Worm (Caenorhabditis elegans): ENCODE measurements around the gene cfp-1.

The cfp-1 gene

ce11 chrIV:14072011-14072649 lies 5.1 kb upstream of the cfp-1 start:
- TF ChIP-seq lsy-2 (tag; optimal IDR thresholded peaks at IDR 0.05): no peak
- TF ChIP-seq snpc-1.2 (GFP tag; IDR thresholded peaks at IDR 0.05): no peak; the same call in 1 of the 2 replicates
- no peak for TF ChIP-seq Y105C5A.15 (GFP tag; IDR thresholded peaks at IDR 0.05)
- no peak for TF ChIP-seq nhr-42 (GFP tag; IDR thresholded peaks at IDR 0.05)
- no peak for TF ChIP-seq daf-19 (GFP tag; conservative IDR thresholded peaks at IDR 0.05)
- TF ChIP-seq attf-4 (tag; optimal IDR thresholded peaks at IDR 0.05): no peak
- TF ChIP-seq F10B5.3 (tag; optimal IDR thresholded peaks at IDR 0.05): no peak
- no peak for TF ChIP-seq ztf-7 (tag; optimal IDR thresholded peaks at IDR 0.05)
- no peak for TF ChIP-seq skn-1 (tag; optimal IDR thresholded peaks at IDR 0.05)
- TF ChIP-seq lin-38 (GFP tag; IDR thresholded peaks at IDR 0.05): peak; percentile 36
- TF ChIP-seq T26A8.4 (GFP tag; IDR thresholded peaks at IDR 0.05): peak; percentile 34; the same call in 1 of the 2 replicates
- no peak for TF ChIP-seq dmd-9 (GFP tag; IDR thresholded peaks at IDR 0.05)
- TF ChIP-seq jun-1 (tag; optimal IDR thresholded peaks at IDR 0.05): no peak
- TF ChIP-seq rbr-2 (tag; optimal IDR thresholded peaks at IDR 0.05): no peak
- no peak for TF ChIP-seq nhr-77 (tag; optimal IDR thresholded peaks at IDR 0.05)
- TF ChIP-seq madf-9 (GFP tag; conservative IDR thresholded peaks at IDR 0.05): no peak
- no peak for TF ChIP-seq mxl-2 (GFP tag; conservative IDR thresholded peaks at IDR 0.05)
- TF ChIP-seq nhr-102 (tag; optimal IDR thresholded peaks at IDR 0.05): no peak
- no peak for TF ChIP-seq dmd-6 (GFP tag; IDR thresholded peaks at IDR 0.05)
- TF ChIP-seq mxl-3 (GFP tag; optimal IDR thresholded peaks at IDR 0.05): no peak
- TF ChIP-seq ces-1 (GFP tag; optimal IDR thresholded peaks at IDR 0.05): no peak
- TF ChIP-seq ceh-32 (tag; optimal IDR thresholded peaks at IDR 0.05; ENCODE audit: poor library complexity): no peak
- no peak for TF ChIP-seq egl-43 (GFP tag; IDR thresholded peaks at IDR 0.05)
- no peak for TF ChIP-seq D1046.2 (GFP tag; IDR thresholded peaks at IDR 0.05)
- no peak for TF ChIP-seq spr-3 (GFP tag; optimal IDR thresholded peaks at IDR 0.05)
- TF ChIP-seq ceh-82 (tag; optimal IDR thresholded peaks at IDR 0.05): no peak
- TF ChIP-seq lin-15B (tag; optimal IDR thresholded peaks at IDR 0.05): no peak
- no peak for TF ChIP-seq zag-1 (tag; optimal IDR thresholded peaks at IDR 0.05)
- TF ChIP-seq tag-97 (GFP tag; IDR thresholded peaks at IDR 0.05): no peak
- peak; percentile 84 for TF ChIP-seq set-16 (GFP tag; IDR thresholded peaks at IDR 0.05)
- TF ChIP-seq nhr-28 (tag; optimal IDR thresholded peaks at IDR 0.05): no peak
- TF ChIP-seq nhr-10 (tag; optimal IDR thresholded peaks at IDR 0.05): no peak
- TF ChIP-seq ZK337.2 (GFP tag; IDR thresholded peaks at IDR 0.05): no peak
- no peak for TF ChIP-seq lin-29 (GFP tag; IDR thresholded peaks at IDR 0.05)
- no peak for TF ChIP-seq ceh-62 (tag; optimal IDR thresholded peaks at IDR 0.05)
- no peak for TF ChIP-seq lin-39 (tag; optimal IDR thresholded peaks at IDR 0.05)
- no peak for TF ChIP-seq ztf-11 (tag; optimal IDR thresholded peaks at IDR 0.05)
- TF ChIP-seq nhr-111 (GFP tag; optimal IDR thresholded peaks at IDR 0.05): no peak
- peak; percentile 28; the same call in 1 of the 2 replicates for TF ChIP-seq pha-4 (GFP tag; IDR thresholded peaks at IDR 0.05)
- TF ChIP-seq pha-4 (tag; optimal IDR thresholded peaks at IDR 0.05): no peak
- TF ChIP-seq ZK546.5 (tag; optimal IDR thresholded peaks at IDR 0.05): no peak
- 0 out of 2 replicates have a peak, but pooled peaks have one; percentile 6 for TF ChIP-seq tra-1 (GFP tag; IDR thresholded peaks at IDR 0.05)
- TF ChIP-seq gei-8 (GFP tag; optimal IDR thresholded peaks at IDR 0.05): no peak
- TF ChIP-seq lin-1 (GFP tag; IDR thresholded peaks at IDR 0.05): no peak
- TF ChIP-seq zip-2 (tag; optimal IDR thresholded peaks at IDR 0.05): no peak
- no peak for TF ChIP-seq daf-16 (GFP tag; optimal IDR thresholded peaks at IDR 0.05)
- TF ChIP-seq daf-16 (tag; optimal IDR thresholded peaks at IDR 0.05): no peak
- TF ChIP-seq aly-2 (tag; optimal IDR thresholded peaks at IDR 0.05): no peak
- no peak for TF ChIP-seq nhr-48 (tag; optimal IDR thresholded peaks at IDR 0.05)
- TF ChIP-seq mep-1 (tag; optimal IDR thresholded peaks at IDR 0.05): no peak
- no peak for TF ChIP-seq ctbp-1 (GFP tag; IDR thresholded peaks at IDR 0.05)
- no peak for TF ChIP-seq hlh-30 (tag; optimal IDR thresholded peaks at IDR 0.05; ENCODE audit: insufficient read depth)
- no peak for TF ChIP-seq nhr-41 (GFP tag; IDR thresholded peaks at IDR 0.05)

Measured in whole organism, L4 larva.